Worm (Caenorhabditis elegans) whole organism, late embryonic: ENCODE data around the gene Y22D7AL.4.

Experiments
- C38D4.7 ChIP-seq: fragments of 200-800 bp; sonication (Bioruptor generic); optimal IDR thresholded peaks from 2 replicates; lab custom pipeline; 2018; ENCODE audit warnings: mild to moderate bottlenecking, missing genetic modification characterization, moderate library complexity, missing compliant biosample characterization
- ceh-6 ChIP-seq: fragments of 200-800 bp; sonication (Bioruptor generic); optimal IDR thresholded peaks from 2 replicates; lab custom pipeline; 2018; ENCODE audit warnings: mild to moderate bottlenecking, missing genetic modification characterization, missing compliant biosample characterization
- dmd-4 ChIP-seq: sonication (generic microtip); optimal IDR thresholded peaks from 2 replicates; lab custom pipeline; 2016; ENCODE audit warnings: borderline replicate concordance, missing genetic modification characterization, missing compliant biosample characterization
- fax-1 ChIP-seq: sonication (generic microtip); optimal IDR thresholded peaks from 2 replicates; lab custom pipeline; 2016; ENCODE audit warnings: missing genotype, missing genetic modification characterization, missing compliant biosample characterization
- hlh-30 ChIP-seq: sonication (generic microtip); optimal IDR thresholded peaks from 2 replicates; lab custom pipeline; 2017; ENCODE audit warnings: antibody characterized with exemption, missing genetic modification characterization, missing compliant biosample characterization; ENCODE audit not compliant: insufficient read depth
- madf-2 ChIP-seq: sonication (generic microtip); optimal IDR thresholded peaks from 2 replicates; lab custom pipeline; 2017; ENCODE audit warnings: missing genetic modification characterization, missing compliant biosample characterization
- pha-4 ChIP-seq: fragments of 150-350 bp; optimal IDR thresholded peaks from 2 replicates; lab custom pipeline; 2018; ENCODE audit warnings: missing biosample characterization, missing genetic modification reagents, missing genetic modification characterization
- tbx-2 ChIP-seq: sonication (generic microtip); optimal IDR thresholded peaks from 2 replicates; lab custom pipeline; 2016; ENCODE audit warnings: missing genetic modification characterization, missing compliant biosample characterization
- unc-86 ChIP-seq: sonication (generic microtip); optimal IDR thresholded peaks from 2 replicates; lab custom pipeline; 2016; ENCODE audit warnings: missing genetic modification characterization, missing compliant biosample characterization

DNA sequence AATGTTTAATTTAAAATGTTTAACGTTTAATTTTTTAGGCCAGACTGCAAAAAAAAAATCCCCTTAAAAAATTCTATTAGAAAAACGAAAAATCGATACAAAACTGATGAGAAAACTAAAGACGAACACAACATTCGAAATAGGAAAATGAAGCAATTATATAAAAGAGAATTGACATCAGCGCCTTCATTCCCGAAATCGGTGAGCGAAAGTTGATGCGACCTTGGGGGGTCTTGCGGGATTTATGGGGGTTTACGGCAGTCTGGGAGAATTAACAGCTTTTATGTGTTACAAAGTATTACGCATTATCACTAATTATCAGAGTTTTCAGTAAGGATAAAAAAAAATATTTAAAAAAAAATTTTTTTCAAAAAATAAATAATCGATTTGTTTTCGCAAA is 12.0 kb upstream of the Y22D7AL.4 start:
- TF ChIP-seq tbx-2 (tag; lab: Kevin White, UChicago) (no peak), hlh-30 (tag; lab: Kevin White, UChicago) (no peak), C38D4.7 (GFP tag; lab: Kevin White, UChicago) (no peak), fax-1 (tag; lab: Kevin White, UChicago) (no peak), unc-86 (tag; lab: Kevin White, UChicago) (no peak), pha-4 (tag; lab: Kevin White, UChicago) (no peak), dmd-4 (no peak), ceh-6 (GFP tag; lab: Kevin White, UChicago) (no peak), madf-2 (no peak)
